Worm (Caenorhabditis elegans) whole organism, L4/young adult: ENCODE data around the gene F59A6.12.

Source experiments
- W03F9.2 ChIP-seq: fragments of 150-350 bp; optimal IDR thresholded peaks from 2 replicates; lab custom pipeline; 2014; ENCODE audit warnings: missing biosample characterization, missing genetic modification characterization
- him-1 ChIP-seq: sonication (generic microtip); optimal IDR thresholded peaks from 2 replicates; lab custom pipeline; 2016; ENCODE audit warnings: missing genotype, missing genetic modification reagents, missing genetic modification characterization, missing compliant biosample characterization

DNA sequence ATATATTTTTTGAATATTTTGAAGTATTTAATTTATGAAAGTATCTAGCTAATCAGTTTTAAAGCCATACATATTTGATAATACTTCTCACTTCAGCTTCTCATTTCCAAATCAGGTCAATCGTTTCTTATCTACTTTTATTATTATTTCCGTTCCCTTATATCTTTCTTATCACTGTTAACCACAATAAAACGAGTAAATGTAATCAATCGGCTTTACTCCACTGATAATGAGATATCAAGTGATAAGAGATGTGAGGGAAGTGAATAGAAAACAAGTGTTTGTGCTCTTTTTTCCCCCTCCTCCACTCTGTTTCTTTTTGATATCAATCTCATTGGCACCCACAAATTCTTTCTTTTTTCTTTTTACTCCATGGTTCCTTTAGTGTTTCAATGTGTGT, 45.3 kb downstream of the F59A6.12 start:
- TF ChIP-seq him-1 (no peak), W03F9.2 (tag; lab: Kevin White, UChicago) (no peak)
